Worm (Caenorhabditis elegans) whole organism, L4 larva: ENCODE measurements around the gene magi-1.

ENCODE experiments used
- F26F4.8 ChIP-seq: fragments of 200-800 bp; sonication (Bioruptor generic); conservative IDR thresholded peaks from 2 replicates; pipeline ENCODE4 v1.3.6; 2022; ENCODE audit warnings: missing genetic modification characterization, missing compliant biosample characterization
- Y48G9A.11 ChIP-seq: fragments of 200-800 bp; sonication (Bioruptor generic); IDR thresholded peaks from 2 replicates; pipeline ENCODE4 v1.3.6; 2022; ENCODE audit warnings: missing genetic modification reagents, missing genetic modification characterization, missing compliant biosample characterization
- ZK337.2 ChIP-seq: fragments of 200-800 bp; sonication (Bioruptor generic); IDR thresholded peaks from 2 replicates; pipeline ENCODE4 v1.3.6; 2022; ENCODE audit warnings: missing genetic modification reagents, missing genetic modification characterization, missing compliant biosample characterization
- ZK546.5 ChIP-seq, 2 experiments: sonication (generic microtip); optimal IDR thresholded peaks; 2 replicates each; lab custom pipeline; 2017; ENCODE audit warnings: missing biosample characterization in 2 of 2, missing genetic modification characterization in 2 of 2
- aha-1 ChIP-seq: fragments of 150-350 bp; peaks from one replicate; lab custom pipeline; 2014; ENCODE audit warnings: missing biosample characterization, missing genetic modification characterization
- aly-2 ChIP-seq: sonication (generic microtip); optimal IDR thresholded peaks from 2 replicates; lab custom pipeline; 2018; ENCODE audit warnings: missing biosample characterization, missing genetic modification characterization
- ceh-28 ChIP-seq: fragments of 150-350 bp; optimal IDR thresholded peaks from 2 replicates; lab custom pipeline; 2014; ENCODE audit warnings: missing biosample characterization, missing genetic modification reagents, missing genetic modification characterization
- ces-1 ChIP-seq: fragments of 150-350 bp; sonication (generic microtip); optimal IDR thresholded peaks from 4 replicates; lab custom pipeline; 2014; ENCODE audit warnings: missing biosample characterization, missing genetic modification reagents, missing genetic modification characterization
- daf-16 ChIP-seq, 3 experiments: sonication (generic microtip); optimal IDR thresholded peaks; 2 replicates each; lab custom pipeline; 2016 to 2017; ENCODE audit warnings: missing genetic modification characterization in 3 of 3, missing genetic modification reagents in 3 of 3, mild to moderate bottlenecking in 2 of 3, missing compliant biosample characterization in 2 of 3, missing biosample characterization in 1 of 3, moderate library complexity in 1 of 3
- dmd-6 ChIP-seq: fragments of 200-800 bp; sonication (Bioruptor generic); IDR thresholded peaks from 2 replicates; pipeline ENCODE4 v1.3.6; 2022; ENCODE audit warnings: missing genetic modification reagents, missing genetic modification characterization, missing compliant biosample characterization
- dpl-1 ChIP-seq: fragments of 150-350 bp; optimal IDR thresholded peaks from 2 replicates; lab custom pipeline; 2014; ENCODE audit warnings: missing biosample characterization, missing genetic modification reagents, missing genetic modification characterization
- dve-1 ChIP-seq: sonication (generic microtip); optimal IDR thresholded peaks from 2 replicates; lab custom pipeline; 2017; ENCODE audit warnings: antibody characterized with exemption, mild to moderate bottlenecking, missing genetic modification characterization, missing compliant biosample characterization; ENCODE audit not compliant: insufficient read depth
- egl-27 ChIP-seq: sonication (generic microtip); optimal IDR thresholded peaks from 3 replicates; lab custom pipeline; 2017; ENCODE audit warnings: missing biosample characterization, missing genetic modification reagents, missing genetic modification characterization
- fkh-10 ChIP-seq: fragments of 150-350 bp; optimal IDR thresholded peaks from 2 replicates; lab custom pipeline; 2014; ENCODE audit warnings: missing biosample characterization, missing genetic modification reagents, missing genetic modification characterization
- gei-8 ChIP-seq: fragments of 200-800 bp; sonication (Bioruptor generic); optimal IDR thresholded peaks from 2 replicates; lab custom pipeline; 2018; ENCODE audit warnings: mild to moderate bottlenecking, missing genetic modification characterization, missing compliant biosample characterization
- hlh-11 ChIP-seq: fragments of 200-800 bp; sonication (Bioruptor generic); optimal IDR thresholded peaks from 2 replicates; lab custom pipeline; 2018; ENCODE audit warnings: mild to moderate bottlenecking, missing genetic modification characterization, missing compliant biosample characterization
- hmg-1.1 ChIP-seq: fragments of 200-800 bp; sonication (Bioruptor generic); IDR thresholded peaks from 2 replicates; pipeline ENCODE4 v1.3.6; 2022; ENCODE audit warnings: missing genetic modification reagents, missing genetic modification characterization, missing compliant biosample characterization
- lin-13 ChIP-seq: fragments of 150-350 bp; optimal IDR thresholded peaks from 2 replicates; lab custom pipeline; 2014; ENCODE audit warnings: missing biosample characterization, missing genetic modification reagents, missing genetic modification characterization
- madf-9 ChIP-seq: fragments of 200-800 bp; sonication (Bioruptor generic); conservative IDR thresholded peaks from 2 replicates; pipeline ENCODE4 v1.3.6; 2022; ENCODE audit warnings: missing genetic modification reagents, missing genetic modification characterization, missing compliant biosample characterization
- mdt-29 ChIP-seq: fragments of 200-800 bp; sonication (Bioruptor generic); IDR thresholded peaks from 2 replicates; pipeline ENCODE4 v1.3.6; 2022; ENCODE audit warnings: missing genetic modification reagents, missing genetic modification characterization, missing compliant biosample characterization
- nhr-10 ChIP-seq: fragments of 150-350 bp; optimal IDR thresholded peaks from 2 replicates; lab custom pipeline; 2014; ENCODE audit warnings: missing biosample characterization, missing genetic modification characterization
- nhr-11 ChIP-seq: fragments of 150-350 bp; optimal IDR thresholded peaks from 2 replicates; lab custom pipeline; 2014; ENCODE audit warnings: missing biosample characterization, missing genetic modification characterization
- nhr-237 ChIP-seq: sonication (generic microtip); optimal IDR thresholded peaks from 2 replicates; lab custom pipeline; 2017; ENCODE audit warnings: missing biosample characterization, missing genetic modification characterization
- nhr-28 ChIP-seq: fragments of 150-350 bp; optimal IDR thresholded peaks from 2 replicates; lab custom pipeline; 2014; ENCODE audit warnings: missing biosample characterization, missing genetic modification characterization
- nhr-77 ChIP-seq: fragments of 150-350 bp; optimal IDR thresholded peaks from 2 replicates; lab custom pipeline; 2014; ENCODE audit warnings: missing biosample characterization, missing genetic modification characterization
- pqm-1 ChIP-seq: sonication (generic microtip); optimal IDR thresholded peaks from 2 replicates; lab custom pipeline; 2017; ENCODE audit warnings: missing biosample characterization, missing genetic modification characterization
- snpc-4 ChIP-seq: fragments of 150-350 bp; optimal IDR thresholded peaks from 2 replicates; lab custom pipeline; 2014; ENCODE audit warnings: missing biosample characterization, missing genetic modification characterization
- tag-97 ChIP-seq: fragments of 200-800 bp; sonication (Bioruptor generic); IDR thresholded peaks from 2 replicates; pipeline ENCODE4 v1.3.6; 2022; ENCODE audit warnings: missing genetic modification characterization, missing compliant biosample characterization
- unc-62 ChIP-seq, 3 experiments: fragments of 150-350 bp in 1 of 3; sonication (generic microtip); optimal IDR thresholded peaks in 2 of 3; peaks in 1 of 3; 1 replicate in 1 of 3; 2 replicates in 2 of 3; lab custom pipeline; 2014 to 2017; ENCODE audit warnings: missing biosample characterization in 3 of 3, missing genetic modification characterization in 3 of 3, missing genetic modification reagents in 3 of 3, missing genotype in 1 of 3
- zag-1 ChIP-seq: fragments of 150-350 bp; optimal IDR thresholded peaks from 2 replicates; lab custom pipeline; 2014; ENCODE audit warnings: missing biosample characterization, missing genetic modification characterization
- zfp-2 ChIP-seq: sonication (generic microtip); optimal IDR thresholded peaks from 2 replicates; lab custom pipeline; 2016; ENCODE audit warnings: mild to moderate bottlenecking, missing genetic modification characterization, missing compliant biosample characterization
- zip-11 ChIP-seq: fragments of 200-800 bp; sonication (Bioruptor generic); IDR thresholded peaks from 2 replicates; pipeline ENCODE4 v1.3.6; 2022; ENCODE audit warnings: missing genetic modification characterization, missing compliant biosample characterization

Gene magi-1

ce11 chrIV:11718653-11719052 is 3.8 kb downstream of the magi-1 start:
- TF ChIP-seq dmd-6: 0 out of 2 replicates have a peak, but pooled peaks have one; percentile 10
- no peak for TF ChIP-seq aly-2 (tag; lab: Kevin White, UChicago)
- peak in 1 of 2 experiments; percentile 51 for TF ChIP-seq unc-62 (GFP tag; optimal IDR thresholded peaks at IDR 0.05 in 1 of 2; lab: Kevin White, UChicago)
- no peak for TF ChIP-seq unc-62 (tag; optimal IDR thresholded peaks at IDR 0.05; lab: Kevin White, UChicago)
- TF ChIP-seq nhr-28 (tag; lab: Kevin White, UChicago): no peak

- TF ChIP-seq dpl-1 (GFP tag; lab: Kevin White, UChicago) (no peak), hlh-11 (tag; lab: Kevin White, UChicago) (peak; percentile 33), lin-13 (GFP tag; lab: Kevin White, UChicago) (no peak), pqm-1 (tag; lab: Kevin White, UChicago) (peak; percentile 90), unc-62 (GFP tag; optimal IDR thresholded peaks at IDR 0.05 in 1 of 2; lab: Kevin White, UChicago) (peak in 1 of 2 experiments; percentile 51), unc-62 (tag; optimal IDR thresholded peaks at IDR 0.05; lab: Kevin White, UChicago) (no peak), nhr-28 (tag; lab: Kevin White, UChicago) (peak; percentile 58)
- TF ChIP-seq, all 104 proteins: peak for 4
Measured at ce11 chrIV:11721878-11722277, 7.0 kb downstream of the magi-1 start.

- TF ChIP-seq snpc-4 (tag; lab: Kevin White, UChicago): no peak
- peak; percentile 44 for TF ChIP-seq fkh-10
- TF ChIP-seq mdt-29 (GFP tag; lab: Robert Waterston, UW): no peak
- no peak for TF ChIP-seq Y48G9A.11 (GFP tag; lab: Robert Waterston, UW)
- TF ChIP-seq zip-11: no peak
- TF ChIP-seq ZK546.5 (tag; optimal IDR thresholded peaks at IDR 0.05; lab: Kevin White, UChicago): no peak
- TF ChIP-seq ceh-28 (tag; lab: Kevin White, UChicago): no peak
- no peak for TF ChIP-seq egl-27 (tag; lab: Kevin White, UChicago)
- TF ChIP-seq madf-9: no peak
- peak; percentile 4 for TF ChIP-seq ces-1 (GFP tag; lab: Kevin White, UChicago)
- no peak for TF ChIP-seq nhr-10 (tag; lab: Kevin White, UChicago)
- TF ChIP-seq, all 104 proteins: peak for 2
Measured at ce11 chrIV:11723255-11723654, 8.4 kb downstream of the magi-1 start.

ce11 chrIV:11735025-11735424 is 20.2 kb downstream of the magi-1 start, which contains the start of gene K01A6.6:
Gene K01A6.6, plus strand, starts transcription at chrIV:11735325.
- TF ChIP-seq nhr-237 (tag; lab: Kevin White, UChicago) (no peak), aha-1 (tag; lab: Kevin White, UChicago) (peak; percentile 22)

- TF ChIP-seq hmg-1.1 (GFP tag; lab: Robert Waterston, UW) (no peak), tag-97 (GFP tag; lab: Robert Waterston, UW) (no peak), gei-8 (no peak), zag-1 (tag; lab: Kevin White, UChicago) (no peak), ZK337.2 (GFP tag; lab: Robert Waterston, UW) (no peak), dve-1 (tag; lab: Kevin White, UChicago) (no peak), F26F4.8 (GFP tag; lab: Robert Waterston, UW) (no peak), nhr-11 (tag; lab: Kevin White, UChicago) (no peak), nhr-77 (tag; lab: Kevin White, UChicago) (no peak)
Measured at ce11 chrIV:11737269-11737668, 22.4 kb downstream of the magi-1 start, which contains the start of gene K01A6.8. Gene K01A6.8, minus strand, starts transcription at chrIV:11737369.

ce11 chrIV:11738092-11738617 is 23.3 kb downstream of the magi-1 start, which contains the start of gene K01A6.7:
Gene K01A6.7, minus strand, starts transcription at chrIV:11738567.
- no peak for TF ChIP-seq aly-2 (tag; lab: Kevin White, UChicago)
- TF ChIP-seq zfp-2: no peak
- no peak for TF ChIP-seq daf-16 (GFP tag; optimal IDR thresholded peaks at IDR 0.05; lab: Kevin White, UChicago)
- TF ChIP-seq daf-16 (tag; optimal IDR thresholded peaks at IDR 0.05; lab: Kevin White, UChicago): no peak
- peak; percentile 95 for TF ChIP-seq aha-1 (tag; lab: Kevin White, UChicago)
- TF ChIP-seq, all 104 proteins: peak for 1
